Fruit fly (Drosophila melanogaster) Kc167 (cell line): ENCODE measurements around the gene Peritrophin-15a.

Experiments used
- Myc ChIP-seq: fragments of >200 bp; optimal IDR thresholded peaks from 2 replicates; lab custom pipeline; 2017; ENCODE audit warnings: missing external identifiers
- h ChIP-seq: fragments of >200 bp; optimal IDR thresholded peaks from 3 replicates; lab custom pipeline; 2018; ENCODE audit warnings: missing external identifiers
- insv ChIP-seq: fragments of >200 bp; optimal IDR thresholded peaks from 3 replicates; lab custom pipeline; 2018; ENCODE audit warnings: missing external identifiers
- psq ChIP-seq: fragments of >200 bp; optimal IDR thresholded peaks from 2 replicates; lab custom pipeline; 2017; ENCODE audit warnings: missing external identifiers
- ttk ChIP-seq: sonication (Bioruptor generic); optimal IDR thresholded peaks from 2 replicates; lab custom pipeline; 2017; ENCODE audit warnings: missing external identifiers

DNA sequence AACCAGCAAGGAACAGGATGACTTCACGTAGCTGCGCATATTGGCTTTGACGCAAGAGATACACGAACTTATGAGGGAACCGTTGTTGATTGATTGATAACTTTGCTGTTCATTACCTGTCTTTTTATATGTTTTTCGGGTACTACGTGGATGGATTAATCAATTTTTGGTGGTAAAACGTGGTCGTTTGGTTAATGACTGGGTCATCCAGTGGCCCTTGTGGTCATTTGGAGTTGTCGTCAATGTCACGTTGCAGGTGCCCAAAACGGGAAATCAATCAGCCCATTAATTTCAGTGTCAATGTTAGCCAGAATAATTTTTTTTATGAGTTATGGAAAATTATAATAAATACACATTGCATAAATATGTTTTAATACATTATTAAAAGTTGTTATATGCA lies 6.7 kb downstream of the Peritrophin-15a start, which contains the start of gene CG42819:
- TF ChIP-seq ttk (lab: Kevin White, UChicago): no peak
- no peak for TF ChIP-seq psq
- TF ChIP-seq h (lab: Kevin White, UChicago): no peak
- TF ChIP-seq insv: no peak
- no peak for TF ChIP-seq Myc (lab: Kevin White, UChicago)
